Worm (Caenorhabditis elegans) whole organism, L1 larva: ENCODE measurements around the gene fbxl-4.

Experiments
- lin-39 ChIP-seq: fragments of 150-350 bp; optimal IDR thresholded peaks from 2 replicates; lab custom pipeline; 2014; ENCODE audit warnings: missing biosample characterization, missing genetic modification reagents, missing genetic modification characterization
- nhr-20 ChIP-seq: sonication (generic microtip); optimal IDR thresholded peaks from 2 replicates; lab custom pipeline; 2016; ENCODE audit warnings: mild to moderate bottlenecking, missing genetic modification characterization, missing compliant biosample characterization
- pax-3 ChIP-seq: fragments of 200-800 bp; sonication (Bioruptor generic); optimal IDR thresholded peaks from 2 replicates; lab custom pipeline; 2018; ENCODE audit warnings: mild to moderate bottlenecking, missing genetic modification characterization, moderate library complexity, missing compliant biosample characterization

- no peak for TF ChIP-seq lin-39 (tag; lab: Kevin White, UChicago)
- no peak for TF ChIP-seq nhr-20
- no peak for TF ChIP-seq pax-3 (tag; lab: Kevin White, UChicago)
These were observed 46.6 kb downstream of the fbxl-4 start, which contains the start of gene aexr-1 for ce11 chrX:6635173-6635572.
